Fruit fly (Drosophila melanogaster) whole organism: ENCODE results near the gene CG9016.

Experiments
- CG8478 ChIP-seq: fragments of >200 bp; optimal IDR thresholded peaks from 2 replicates; lab custom pipeline; 2018; ENCODE audit warnings: inconsistent platforms
- Dll ChIP-seq: fragments of >200 bp; optimal IDR thresholded peaks from 2 replicates; lab custom pipeline; 2017
- pan ChIP-seq: fragments of >200 bp; optimal IDR thresholded peaks from 2 replicates; lab custom pipeline; 2017
- psq ChIP-seq: fragments of >200 bp; optimal IDR thresholded peaks from 2 replicates; lab custom pipeline; 2017
- usp ChIP-seq: fragments of >200 bp; optimal IDR thresholded peaks from 2 replicates; lab custom pipeline; 2017; ENCODE audit warnings: missing biosample characterization, missing genetic modification characterization, mixed read lengths

DNA sequence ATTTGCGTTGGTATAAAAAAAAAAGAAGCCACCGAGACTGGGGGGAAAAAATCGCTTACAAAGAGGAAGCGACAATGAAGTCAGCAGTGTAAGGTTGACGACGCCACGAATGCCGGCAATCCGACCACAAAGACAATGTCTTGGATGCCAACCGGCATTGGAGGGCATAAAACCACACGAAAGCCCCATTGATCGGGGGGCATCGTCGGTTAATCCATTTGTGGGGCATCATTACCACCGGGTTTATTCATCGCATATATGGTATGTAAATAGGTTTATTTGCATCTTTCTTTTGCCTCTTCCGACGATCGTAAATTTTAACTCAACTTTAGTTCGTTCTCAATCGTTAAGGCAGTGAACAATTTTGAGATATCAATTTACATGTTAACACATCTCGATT, 36.5 kb downstream of the CG9016 start:
- no peak for TF ChIP-seq psq (lab: Kevin White, UChicago)
- no peak for TF ChIP-seq Dll (lab: Kevin White, UChicago)
- TF ChIP-seq CG8478 (lab: Kevin White, UChicago): no peak
- no peak for TF ChIP-seq usp
- TF ChIP-seq pan (lab: Kevin White, UChicago): no peak
